Fruit fly (Drosophila melanogaster) whole organism, prepupa: ENCODE measurements around the gene CG14089.

Experiments
- Blimp-1 ChIP-seq: fragments of 200-800 bp; sonication (Bioruptor generic); optimal IDR thresholded peaks from 3 replicates; lab custom pipeline; 2017; ENCODE audit warnings: missing biosample characterization, missing genetic modification characterization, mild to moderate bottlenecking, moderate library complexity, missing genetic modification reagents
- CG10669 ChIP-seq: fragments of 200-800 bp; sonication (Bioruptor generic); optimal IDR thresholded peaks from 3 replicates; lab custom pipeline; 2018; ENCODE audit warnings: missing biosample characterization, mild to moderate bottlenecking, missing genetic modification characterization, moderate library complexity
- CG11294 ChIP-seq: fragments of 200-800 bp; sonication (Bioruptor generic); IDR thresholded peaks from 2 replicates; pipeline ENCODE4 v1.3.6; 2022; ENCODE audit warnings: missing biosample characterization, missing genetic modification characterization
- CG15336 ChIP-seq: fragments of 200-800 bp; sonication (Bioruptor generic); IDR thresholded peaks from 2 replicates; pipeline ENCODE4 v1.3.6; 2022; ENCODE audit warnings: missing biosample characterization, missing genetic modification characterization
- CG1621 ChIP-seq: fragments of 200-800 bp; sonication (Bioruptor generic); optimal IDR thresholded peaks from 3 replicates; lab custom pipeline; 2018; ENCODE audit warnings: missing biosample characterization, mild to moderate bottlenecking, missing genetic modification characterization
- CG16779 ChIP-seq: fragments of 200-800 bp; sonication (Bioruptor generic); optimal IDR thresholded peaks from 3 replicates; lab custom pipeline; 2017; ENCODE audit warnings: missing biosample characterization, mild to moderate bottlenecking, missing genetic modification characterization
- CG3032 ChIP-seq: fragments of 200-800 bp; optimal IDR thresholded peaks from 2 replicates; lab custom pipeline; 2019; ENCODE audit warnings: missing biosample characterization, mild to moderate bottlenecking, missing genetic modification characterization, moderate library complexity
- CG31627 ChIP-seq: fragments of 200-800 bp; sonication (Bioruptor generic); optimal IDR thresholded peaks from 3 replicates; lab custom pipeline; 2016; ENCODE audit warnings: missing biosample characterization, missing genetic modification characterization
- CG32006 ChIP-seq: fragments of 200-800 bp; sonication (Bioruptor generic); optimal IDR thresholded peaks from 3 replicates; lab custom pipeline; 2017; ENCODE audit warnings: missing biosample characterization, mild to moderate bottlenecking, missing genetic modification characterization
- CG3919 ChIP-seq: fragments of 200-800 bp; sonication (Bioruptor generic); optimal IDR thresholded peaks from 3 replicates; lab custom pipeline; 2016; ENCODE audit warnings: missing biosample characterization, missing genetic modification characterization
- CG6163 ChIP-seq: fragments of 200-800 bp; sonication (Bioruptor generic); IDR thresholded peaks from 3 replicates; pipeline ENCODE4 v1.3.6; 2022; ENCODE audit warnings: missing biosample characterization, missing genetic modification characterization
- CG6276 ChIP-seq: fragments of 200-800 bp; sonication (Bioruptor generic); optimal IDR thresholded peaks from 2 replicates; lab custom pipeline; 2017; ENCODE audit warnings: missing biosample characterization, mild to moderate bottlenecking, missing genetic modification characterization
- CG6792 ChIP-seq: fragments of 200-800 bp; sonication (Bioruptor generic); optimal IDR thresholded peaks from 3 replicates; lab custom pipeline; 2016; ENCODE audit warnings: missing biosample characterization, missing genetic modification characterization
- CG6808 ChIP-seq: fragments of 200-800 bp; sonication (Bioruptor generic); optimal IDR thresholded peaks from 3 replicates; lab custom pipeline; 2017; ENCODE audit warnings: missing biosample characterization, missing genetic modification characterization, mild to moderate bottlenecking, moderate library complexity, missing genetic modification reagents
- CG6854 ChIP-seq: fragments of 200-800 bp; sonication (Bioruptor generic); optimal IDR thresholded peaks from 2 replicates; lab custom pipeline; 2017; ENCODE audit warnings: missing biosample characterization, mild to moderate bottlenecking, missing genetic modification characterization
- CG8119 ChIP-seq: fragments of 200-800 bp; sonication (Bioruptor generic); IDR thresholded peaks from 3 replicates; pipeline ENCODE4 v1.3.6; 2022; ENCODE audit warnings: missing biosample characterization, missing genetic modification characterization
- CG8319 ChIP-seq: fragments of 200-800 bp; sonication (Bioruptor generic); optimal IDR thresholded peaks from 3 replicates; lab custom pipeline; 2016; ENCODE audit warnings: missing biosample characterization, missing genetic modification characterization
- CG9139 ChIP-seq: fragments of 200-800 bp; sonication (Bioruptor generic); optimal IDR thresholded peaks from 3 replicates; lab custom pipeline; 2017; ENCODE audit warnings: missing biosample characterization, mild to moderate bottlenecking, missing genetic modification characterization
- Eip75B ChIP-seq: fragments of 200-800 bp; sonication (Bioruptor generic); optimal IDR thresholded peaks from 3 replicates; lab custom pipeline; 2016; ENCODE audit warnings: missing biosample characterization, missing genetic modification characterization
- Eip78C ChIP-seq: fragments of 200-800 bp; sonication (Bioruptor generic); peaks from one replicate; lab custom pipeline; 2016; ENCODE audit warnings: missing biosample characterization, missing genetic modification characterization
- Ets21C ChIP-seq: fragments of 200-800 bp; sonication (Bioruptor generic); optimal IDR thresholded peaks from 3 replicates; lab custom pipeline; 2016; ENCODE audit warnings: missing biosample characterization, missing genetic modification characterization
- Ets96B ChIP-seq: fragments of 200-800 bp; optimal IDR thresholded peaks from 2 replicates; lab custom pipeline; 2019; ENCODE audit warnings: missing biosample characterization, mild to moderate bottlenecking, missing genetic modification characterization, moderate library complexity
- Gug ChIP-seq: fragments of 200-800 bp; sonication (Bioruptor generic); IDR thresholded peaks from 2 replicates; pipeline ENCODE4 v1.3.6; 2022; ENCODE audit warnings: missing biosample characterization, missing genetic modification characterization
- Hr38 ChIP-seq: sonication (Bioruptor generic); optimal IDR thresholded peaks from 2 replicates; lab custom pipeline; 2016; ENCODE audit warnings: missing biosample characterization, missing genetic modification characterization
- Hr39 ChIP-seq: fragments of 200-800 bp; sonication (Bioruptor generic); optimal IDR thresholded peaks from 2 replicates; lab custom pipeline; 2016; ENCODE audit warnings: missing biosample characterization, missing genetic modification characterization
- Lpt ChIP-seq: fragments of 200-800 bp; sonication (Bioruptor generic); optimal IDR thresholded peaks from 3 replicates; lab custom pipeline; 2016; ENCODE audit warnings: missing biosample characterization, missing genetic modification characterization
- OdsH ChIP-seq: fragments of 200-800 bp; sonication (Bioruptor generic); optimal IDR thresholded peaks from 3 replicates; lab custom pipeline; 2016; ENCODE audit warnings: missing biosample characterization, missing genetic modification characterization
- Sox102F ChIP-seq: fragments of 200-800 bp; sonication (Bioruptor generic); optimal IDR thresholded peaks from 2 replicates; lab custom pipeline; 2016; ENCODE audit warnings: missing biosample characterization, mild to moderate bottlenecking, missing genetic modification characterization
- Sox14 ChIP-seq: fragments of 200-800 bp; sonication (Bioruptor generic); optimal IDR thresholded peaks from 3 replicates; lab custom pipeline; 2016; ENCODE audit warnings: missing biosample characterization, missing genetic modification characterization
- achi ChIP-seq: fragments of 200-800 bp; sonication (Bioruptor generic); optimal IDR thresholded peaks from 3 replicates; lab custom pipeline; 2016; ENCODE audit warnings: missing biosample characterization, missing genetic modification characterization
- cyc ChIP-seq: fragments of 200-800 bp; sonication (Bioruptor generic); optimal IDR thresholded peaks from 3 replicates; lab custom pipeline; 2016; ENCODE audit warnings: missing biosample characterization, missing genetic modification characterization
- dsx ChIP-seq: fragments of 200-800 bp; optimal IDR thresholded peaks from 3 replicates; lab custom pipeline; 2019; ENCODE audit warnings: missing biosample characterization, mild to moderate bottlenecking, missing genetic modification characterization, moderate library complexity; ENCODE audit not compliant: poor library complexity, severe bottlenecking
- eg ChIP-seq: fragments of 200-800 bp; sonication (Bioruptor generic); IDR thresholded peaks from 3 replicates; pipeline ENCODE4 v1.3.6; 2022; ENCODE audit warnings: missing biosample characterization, missing genetic modification characterization
- esn ChIP-seq: fragments of 200-800 bp; sonication (Bioruptor generic); optimal IDR thresholded peaks from 2 replicates; lab custom pipeline; 2016; ENCODE audit warnings: missing biosample characterization, mild to moderate bottlenecking, missing genetic modification characterization, moderate library complexity
- lz ChIP-seq: fragments of 200-800 bp; sonication (Bioruptor generic); optimal IDR thresholded peaks from 3 replicates; lab custom pipeline; 2016; ENCODE audit warnings: missing biosample characterization, missing genetic modification characterization
- net ChIP-seq: fragments of 200-800 bp; sonication (Bioruptor generic); optimal IDR thresholded peaks from 3 replicates; lab custom pipeline; 2016; ENCODE audit warnings: missing biosample characterization, missing genetic modification characterization
- spab ChIP-seq: fragments of 200-800 bp; sonication (Bioruptor generic); optimal IDR thresholded peaks from 2 replicates; lab custom pipeline; 2017; ENCODE audit warnings: missing biosample characterization, mild to moderate bottlenecking, missing genetic modification characterization, missing genetic modification reagents
- svp ChIP-seq: fragments of 200-800 bp; sonication (Bioruptor generic); peaks from one replicate; lab custom pipeline; 2016; ENCODE audit warnings: missing biosample characterization, missing genetic modification characterization
- topi ChIP-seq: fragments of 200-800 bp; sonication (Bioruptor generic); optimal IDR thresholded peaks from 3 replicates; lab custom pipeline; 2016; ENCODE audit warnings: missing biosample characterization, missing genetic modification characterization
- vri ChIP-seq: fragments of 200-800 bp; sonication (Bioruptor generic); optimal IDR thresholded peaks from 3 replicates; lab custom pipeline; 2016; ENCODE audit warnings: missing biosample characterization, mild to moderate bottlenecking, missing genetic modification characterization

CG14089 gene

dm6 chr3L:19289411-19289810 is 8.8 kb upstream of the CG14089 start:
- peak; percentile 52 for TF ChIP-seq svp
- no peak for TF ChIP-seq dsx (GFP tag; lab: Kevin White, UChicago)

- TF ChIP-seq CG31627, result no peak
- peak; percentile 97 for TF ChIP-seq svp
- TF ChIP-seq net (GFP tag; lab: Kevin White, UChicago), result no peak
- TF ChIP-seq vri (GFP tag; lab: Kevin White, UChicago), result peak; percentile 40
Observed at dm6 chr3L:19288395-19288969, 7.9 kb upstream of the CG14089 start.

- no peak for TF ChIP-seq Eip75B (GFP tag; lab: Kevin White, UChicago)
- no peak for TF ChIP-seq Eip78C
- no peak for TF ChIP-seq CG6163
- no peak for TF ChIP-seq Sox14 (GFP tag; lab: Kevin White, UChicago)
- no peak for TF ChIP-seq achi
- TF ChIP-seq CG32006 (GFP tag; lab: Kevin White, UChicago), result no peak
- no peak for TF ChIP-seq svp
- TF ChIP-seq cyc (GFP tag; lab: Kevin White, UChicago), result no peak
- TF ChIP-seq CG3919 (GFP tag; lab: Kevin White, UChicago), result no peak
- TF ChIP-seq CG15336 (GFP tag; lab: Robert Waterston, UW), result no peak
- TF ChIP-seq spab (GFP tag; lab: Kevin White, UChicago), result no peak
Observed at dm6 chr3L:19280283-19280682, 317 bp downstream of the CG14089 start.

dm6 chr3L:19275491-19275890 is 5.1 kb downstream of the CG14089 start, which contains the start of gene CG14086:
TSS of gene CG14086 (plus strand) at chr3L:19275791.
- TF ChIP-seq CG9139 (GFP tag; lab: Kevin White, UChicago) (no peak), CG16779 (tag; lab: Kevin White, UChicago) (no peak), Lpt (no peak), cyc (GFP tag; lab: Kevin White, UChicago) (no peak)

dm6 chr3L:19270542-19270941 is 10.1 kb downstream of the CG14089 start, which contains the start of gene CG14088:
TSS of gene CG14088 (minus strand) at chr3L:19270642.
- TF ChIP-seq Blimp-1 (GFP tag; lab: Kevin White, UChicago), result no peak
- no peak for TF ChIP-seq CG6276
- TF ChIP-seq CG6792 (GFP tag; lab: Kevin White, UChicago), result no peak
- no peak for TF ChIP-seq CG11294 (GFP tag; lab: Robert Waterston, UW)
- TF ChIP-seq Eip78C, result no peak
- no peak for TF ChIP-seq CG1621 (tag; lab: Kevin White, UChicago)
- TF ChIP-seq spab (GFP tag; lab: Kevin White, UChicago), result no peak
- no peak for TF ChIP-seq achi
- TF ChIP-seq CG3032 (tag; lab: Kevin White, UChicago), result no peak
- TF ChIP-seq CG8119 (GFP tag; lab: Robert Waterston, UW), result no peak
- TF ChIP-seq Hr39 (GFP tag; lab: Kevin White, UChicago), result no peak
- no peak for TF ChIP-seq lz (GFP tag; lab: Kevin White, UChicago)
- TF ChIP-seq Lpt, result no peak
- no peak for TF ChIP-seq net (GFP tag; lab: Kevin White, UChicago)
- TF ChIP-seq OdsH (GFP tag; lab: Kevin White, UChicago), result no peak
- no peak for TF ChIP-seq eg (GFP tag; lab: Robert Waterston, UW)
- TF ChIP-seq CG6808, result no peak

dm6 chr3L:19268720-19269401 is 11.7 kb downstream of the CG14089 start, which contains the start of the genes Aldh7A1 and CG14085:
TSS of gene Aldh7A1 (minus strand) at chr3L:19268913.
TSS of gene CG14085 (plus strand) at chr3L:19269351.
- TF ChIP-seq Sox102F (peak; percentile 3), Eip75B (GFP tag; lab: Kevin White, UChicago) (no peak), esn (GFP tag; lab: Kevin White, UChicago) (no peak), CG3919 (GFP tag; lab: Kevin White, UChicago) (peak; percentile 29), CG6854 (GFP tag; lab: Kevin White, UChicago) (no peak), svp (peak; percentile 97), eg (GFP tag; lab: Robert Waterston, UW) (peak; percentile 39; the same call in 1 of the 3 replicates), vri (GFP tag; lab: Kevin White, UChicago) (peak; percentile 40), topi (GFP tag; lab: Kevin White, UChicago) (peak; percentile 9), CG1621 (tag; lab: Kevin White, UChicago) (no peak), CG15336 (GFP tag; lab: Robert Waterston, UW) (no peak), CG10669 (no peak), Hr38 (GFP tag; lab: Kevin White, UChicago) (no peak), Sox14 (GFP tag; lab: Kevin White, UChicago) (peak; percentile 51), CG8319 (no peak), Ets96B (no peak), Ets21C (GFP tag; lab: Kevin White, UChicago) (no peak), Eip78C (peak; percentile 60), Gug (GFP tag; lab: Robert Waterston, UW) (no peak)
